Fruit fly (Drosophila melanogaster): ENCODE results near the gene CG6310.
A peak's percentile ranks its signal among the peaks of the same experiment; 100 is the strongest.

Gene CG6310

dm6 chr3L:11052760-11053259, 16.9 kb downstream of the CG6310 start:
- TF ChIP-seq noc (tag; optimal IDR thresholded peaks at IDR 0.05), result no peak

dm6 chr3L:11051271-11051670, 18.4 kb downstream of the CG6310 start, which contains the start of gene CG43693:
CG43693 (minus strand) TSS chr3L:11051371.
- no peak for TF ChIP-seq noc (tag; optimal IDR thresholded peaks at IDR 0.05)

- TF ChIP-seq noc (tag; optimal IDR thresholded peaks at IDR 0.05), result peak; percentile 26
Measured at dm6 chr3L:11049414-11049813, 20.2 kb downstream of the CG6310 start.

dm6 chr3L:11047877-11048276, 21.8 kb downstream of the CG6310 start:
- no peak for TF ChIP-seq noc (tag; optimal IDR thresholded peaks at IDR 0.05)

dm6 chr3L:11046559-11046958, 23.1 kb downstream of the CG6310 start:
- no peak for TF ChIP-seq noc (tag; optimal IDR thresholded peaks at IDR 0.05)

dm6 chr3L:11045009-11045408, 24.7 kb downstream of the CG6310 start:
- TF ChIP-seq noc (tag; optimal IDR thresholded peaks at IDR 0.05), result no peak

dm6 chr3L:11043650-11044049, 26.0 kb downstream of the CG6310 start:
- TF ChIP-seq noc (tag; optimal IDR thresholded peaks at IDR 0.05), result no peak

dm6 chr3L:11041193-11041592, 28.5 kb downstream of the CG6310 start:
- no peak for TF ChIP-seq noc (tag; optimal IDR thresholded peaks at IDR 0.05)

- TF ChIP-seq noc (tag; optimal IDR thresholded peaks at IDR 0.05), result no peak
Measured at dm6 chr3L:11035039-11035438, 34.6 kb downstream of the CG6310 start.

- no peak for TF ChIP-seq noc (tag; optimal IDR thresholded peaks at IDR 0.05)
Measured at dm6 chr3L:11033327-11033975, 36.2 kb downstream of the CG6310 start.

- no peak for TF ChIP-seq noc (tag; optimal IDR thresholded peaks at IDR 0.05)
Measured at dm6 chr3L:11031784-11032183, 37.9 kb downstream of the CG6310 start.

dm6 chr3L:11027279-11027678, 42.4 kb downstream of the CG6310 start, which contains the start of gene CG32081:
CG32081 (plus strand) TSS chr3L:11027579.
- TF ChIP-seq noc (tag; optimal IDR thresholded peaks at IDR 0.05), result no peak

- no peak for TF ChIP-seq noc (tag; optimal IDR thresholded peaks at IDR 0.05)
Measured at dm6 chr3L:11025261-11025660, 44.4 kb downstream of the CG6310 start, which contains the start of gene CG32079. CG32079 (plus strand) TSS chr3L:11025561.

- no peak for TF ChIP-seq noc (tag; optimal IDR thresholded peaks at IDR 0.05)
Measured at dm6 chr3L:11023235-11023634, 46.4 kb downstream of the CG6310 start, which contains the start of gene Fad2. Fad2 (plus strand) TSS chr3L:11023535.

dm6 chr3L:11021958-11022357, 47.7 kb downstream of the CG6310 start:
- no peak for TF ChIP-seq noc (tag; optimal IDR thresholded peaks at IDR 0.05)

- no peak for TF ChIP-seq noc (tag; optimal IDR thresholded peaks at IDR 0.05)
Measured at dm6 chr3L:11020058-11020457, 49.6 kb downstream of the CG6310 start.
